Fruit fly (Drosophila melanogaster) whole organism, embryonic: ENCODE results near the gene trem.

Experiments
- Ada2b ChIP-seq: fragments of 200-800 bp; sonication (Bioruptor generic); IDR thresholded peaks from 2 replicates; pipeline ENCODE4 v1.3.6; 2022; ENCODE audit warnings: missing biosample characterization, missing genetic modification characterization
- Awh ChIP-seq: fragments of 200-800 bp; sonication (Bioruptor generic); IDR thresholded peaks from 2 replicates; pipeline ENCODE4, ENCODE4 v1.3.6; 2022; ENCODE audit warnings: missing biosample characterization, missing genetic modification characterization
- CG1024 ChIP-seq: fragments of 200-800 bp; sonication (Bioruptor generic); IDR thresholded peaks from 2 replicates; pipeline ENCODE4 v1.3.6; 2022; ENCODE audit warnings: missing biosample characterization, missing genetic modification characterization
- CG10321 ChIP-seq: fragments of 200-800 bp; sonication (Bioruptor generic); IDR thresholded peaks from 2 replicates; pipeline ENCODE4 v1.3.6; 2022; ENCODE audit warnings: missing biosample characterization, missing genetic modification characterization
- CG10366 ChIP-seq: fragments of 200-800 bp; sonication (Bioruptor generic); IDR thresholded peaks from 2 replicates; pipeline ENCODE4 v1.3.6; 2022; ENCODE audit warnings: missing biosample characterization, missing genetic modification characterization
- CG11398 ChIP-seq: fragments of 200-800 bp; sonication (Bioruptor generic); optimal IDR thresholded peaks from 2 replicates; lab custom pipeline; 2016; ENCODE audit warnings: missing biosample characterization, missing genetic modification characterization
- CG11504 ChIP-seq: fragments of 200-800 bp; sonication (Bioruptor generic); optimal IDR thresholded peaks from 3 replicates; lab custom pipeline; 2019; ENCODE audit warnings: missing biosample characterization, mild to moderate bottlenecking, missing genetic modification characterization, moderate library complexity
- CG12769 ChIP-seq: fragments of 200-800 bp; sonication (Bioruptor generic); optimal IDR thresholded peaks from 2 replicates; lab custom pipeline; 2019; ENCODE audit warnings: missing biosample characterization, mild to moderate bottlenecking, missing genetic modification characterization, moderate library complexity
- CG17361 ChIP-seq: fragments of 200-800 bp; sonication (Bioruptor generic); IDR thresholded peaks from 3 replicates; pipeline ENCODE4 v1.3.6; 2022; ENCODE audit warnings: missing biosample characterization, missing genetic modification characterization
- CG17829 ChIP-seq: fragments of 200-800 bp; optimal IDR thresholded peaks from 2 replicates; lab custom pipeline; 2019; ENCODE audit warnings: missing biosample characterization, mild to moderate bottlenecking, missing genetic modification characterization, moderate library complexity
- CG18599 ChIP-seq: fragments of 200-800 bp; sonication (Bioruptor generic); optimal IDR thresholded peaks from 3 replicates; lab custom pipeline; 2017; ENCODE audit warnings: missing biosample characterization, missing genetic modification characterization, mild to moderate bottlenecking, moderate library complexity, missing genetic modification reagents
- CG2889 ChIP-seq: fragments of 200-800 bp; sonication (Bioruptor generic); IDR thresholded peaks from 3 replicates; pipeline ENCODE4 v1.3.6; 2022; ENCODE audit warnings: missing biosample characterization, missing genetic modification characterization
- CG3281 ChIP-seq: fragments of 200-800 bp; sonication (Bioruptor generic); optimal IDR thresholded peaks from 3 replicates; lab custom pipeline; 2017; ENCODE audit warnings: missing biosample characterization, mild to moderate bottlenecking, missing genetic modification characterization
- CG34376 ChIP-seq: fragments of 200-800 bp; sonication (Bioruptor generic); optimal IDR thresholded peaks from 2 replicates; lab custom pipeline; 2018; ENCODE audit warnings: missing biosample characterization, mild to moderate bottlenecking, missing genetic modification characterization
- CG4730 ChIP-seq: fragments of 200-800 bp; sonication (Bioruptor generic); IDR thresholded peaks from 2 replicates; pipeline ENCODE4 v1.3.6; 2022; ENCODE audit warnings: missing biosample characterization, missing genetic modification characterization
- CG6272 ChIP-seq: fragments of 200-800 bp; sonication (Bioruptor generic); IDR thresholded peaks from 2 replicates; pipeline ENCODE4 v1.3.6; 2022; ENCODE audit warnings: missing biosample characterization, missing genetic modification characterization
- CG6791 ChIP-seq: fragments of 200-800 bp; sonication (Bioruptor generic); IDR thresholded peaks from 3 replicates; pipeline ENCODE4 v1.3.6; 2022; ENCODE audit warnings: missing biosample characterization, missing genetic modification characterization; ENCODE audit not compliant: partially characterized antibody
- CG8944 ChIP-seq: fragments of 200-800 bp; sonication (Bioruptor generic); optimal IDR thresholded peaks from 3 replicates; lab custom pipeline; 2016; ENCODE audit warnings: missing biosample characterization, missing genetic modification characterization
- CG9876 ChIP-seq: fragments of 200-800 bp; sonication (Bioruptor generic); optimal IDR thresholded peaks from 2 replicates; lab custom pipeline; 2016; ENCODE audit warnings: missing biosample characterization, missing genetic modification characterization
- D19A ChIP-seq: fragments of 200-800 bp; optimal IDR thresholded peaks from 3 replicates; lab custom pipeline; 2019; ENCODE audit warnings: missing biosample characterization, mild to moderate bottlenecking, missing genetic modification characterization, moderate library complexity
- Dbx ChIP-seq: fragments of 200-800 bp; sonication (Bioruptor generic); IDR thresholded peaks from 3 replicates; pipeline ENCODE4 v1.3.6; 2022; ENCODE audit warnings: missing biosample characterization, missing genetic modification characterization
- Dip3 ChIP-seq: fragments of 200-800 bp; sonication (Bioruptor generic); optimal IDR thresholded peaks from 3 replicates; lab custom pipeline; 2016; ENCODE audit warnings: missing biosample characterization, missing genetic modification characterization
- Elba2 ChIP-seq: fragments of 200-800 bp; sonication (Bioruptor generic); optimal IDR thresholded peaks from 3 replicates; lab custom pipeline; 2016; ENCODE audit warnings: missing biosample characterization, missing genetic modification characterization
- Hand ChIP-seq: fragments of 200-800 bp; sonication (Bioruptor generic); optimal IDR thresholded peaks from 2 replicates; lab custom pipeline; 2017; ENCODE audit warnings: mild to moderate bottlenecking, missing biosample characterization, missing genetic modification reagents, missing genetic modification characterization
- Hr78 ChIP-seq, 2 experiments: fragments of 200-800 bp in 1 of 2; fragments of >200 bp in 1 of 2; sonication (Bioruptor generic) in 1 of 2; optimal IDR thresholded peaks; 2 replicates each; lab custom pipeline; 2017 to 2019; ENCODE audit warnings: missing biosample characterization in 2 of 2, missing genetic modification characterization in 2 of 2, mild to moderate bottlenecking in 1 of 2, moderate library complexity in 1 of 2
- Kr ChIP-seq: fragments of 200-800 bp; sonication (Bioruptor generic); optimal IDR thresholded peaks from 2 replicates; lab custom pipeline; 2017; ENCODE audit warnings: missing biosample characterization, mild to moderate bottlenecking, missing genetic modification characterization
- Mes4 ChIP-seq: fragments of 200-800 bp; sonication (Bioruptor generic); optimal IDR thresholded peaks from 2 replicates; lab custom pipeline; 2016; ENCODE audit warnings: missing biosample characterization, missing genetic modification characterization
- Side ChIP-seq: fragments of 200-800 bp; sonication (Bioruptor generic); optimal IDR thresholded peaks from 2 replicates; lab custom pipeline; 2016; ENCODE audit warnings: missing biosample characterization, missing genetic modification characterization
- Vsx1 ChIP-seq: fragments of 200-800 bp; sonication (Bioruptor generic); optimal IDR thresholded peaks from 2 replicates; lab custom pipeline; 2017; ENCODE audit warnings: missing biosample characterization, mild to moderate bottlenecking, missing genetic modification characterization, missing genetic modification reagents
- abd-A ChIP-seq: fragments of 200-800 bp; sonication (Bioruptor generic); optimal IDR thresholded peaks from 3 replicates; lab custom pipeline; 2019; ENCODE audit warnings: missing biosample characterization, mild to moderate bottlenecking, missing genetic modification characterization, moderate library complexity
- chinmo ChIP-seq: fragments of 200-800 bp; sonication (Bioruptor generic); IDR thresholded peaks from 4 replicates; pipeline ENCODE4 v1.3.6; 2022; ENCODE audit warnings: missing biosample characterization, missing genetic modification characterization; ENCODE audit not compliant: partially characterized antibody
- da ChIP-seq: fragments of 200-800 bp; sonication (Bioruptor generic); optimal IDR thresholded peaks from 2 replicates; lab custom pipeline; 2016; ENCODE audit warnings: missing biosample characterization, missing genetic modification characterization
- exex ChIP-seq: fragments of 200-800 bp; sonication (Bioruptor generic); optimal IDR thresholded peaks from 4 replicates; lab custom pipeline; 2018; ENCODE audit warnings: missing biosample characterization, mild to moderate bottlenecking, missing genetic modification characterization, moderate library complexity
- fd64A ChIP-seq: fragments of 200-800 bp; sonication (Bioruptor generic); optimal IDR thresholded peaks from 3 replicates; lab custom pipeline; 2018; ENCODE audit warnings: missing biosample characterization, mild to moderate bottlenecking, missing genetic modification characterization
- gem ChIP-seq: fragments of 200-800 bp; sonication (Bioruptor generic); optimal IDR thresholded peaks from 2 replicates; lab custom pipeline; 2019; ENCODE audit warnings: missing biosample characterization, mild to moderate bottlenecking, missing genetic modification characterization, moderate library complexity
- grn ChIP-seq: fragments of 200-800 bp; sonication (Bioruptor generic); optimal IDR thresholded peaks from 3 replicates; lab custom pipeline; 2017; ENCODE audit warnings: missing biosample characterization, missing genetic modification characterization
- hbn ChIP-seq: fragments of 200-800 bp; sonication (Bioruptor generic); IDR thresholded peaks from 2 replicates; pipeline ENCODE4 v1.3.6; 2022; ENCODE audit warnings: missing biosample characterization, missing genetic modification characterization; ENCODE audit not compliant: partially characterized antibody
- kah ChIP-seq: fragments of 200-800 bp; sonication (Bioruptor generic); optimal IDR thresholded peaks from 2 replicates; lab custom pipeline; 2018; ENCODE audit warnings: missing biosample characterization, mild to moderate bottlenecking, missing genetic modification characterization
- kay ChIP-seq: fragments of 200-800 bp; sonication (Bioruptor generic); optimal IDR thresholded peaks from 2 replicates; lab custom pipeline; 2016; ENCODE audit warnings: missing biosample characterization, missing genetic modification characterization
- lbe ChIP-seq: fragments of 200-800 bp; sonication (Bioruptor generic); optimal IDR thresholded peaks from 2 replicates; lab custom pipeline; 2016; ENCODE audit warnings: missing biosample characterization, mild to moderate bottlenecking, missing genetic modification characterization
- lilli ChIP-seq: fragments of 200-800 bp; sonication (Bioruptor generic); optimal IDR thresholded peaks from 3 replicates; lab custom pipeline; 2016; ENCODE audit warnings: missing biosample characterization, missing genetic modification characterization
- luna ChIP-seq: fragments of 200-800 bp; sonication (Bioruptor generic); optimal IDR thresholded peaks from 2 replicates; lab custom pipeline; 2016; ENCODE audit warnings: missing biosample characterization, missing genetic modification characterization
- mld ChIP-seq: fragments of 200-800 bp; sonication (Bioruptor generic); IDR thresholded peaks from 3 replicates; pipeline ENCODE4 v1.3.6; 2022; ENCODE audit warnings: missing biosample characterization, missing genetic modification characterization; ENCODE audit not compliant: partially characterized antibody
- nerfin-2 ChIP-seq: fragments of 200-800 bp; sonication (Bioruptor generic); IDR thresholded peaks from 2 replicates; pipeline ENCODE4 v1.3.6; 2022; ENCODE audit warnings: missing biosample characterization, missing genetic modification characterization; ENCODE audit not compliant: partially characterized antibody
- psq ChIP-seq: fragments of 200-800 bp; sonication (Bioruptor generic); optimal IDR thresholded peaks from 2 replicates; lab custom pipeline; 2017; ENCODE audit warnings: missing biosample characterization, missing genetic modification characterization
- sug ChIP-seq: fragments of 200-800 bp; optimal IDR thresholded peaks from 2 replicates; lab custom pipeline; 2019; ENCODE audit warnings: missing biosample characterization, mild to moderate bottlenecking, missing genetic modification characterization, moderate library complexity
- tin ChIP-seq: fragments of 200-800 bp; sonication (Bioruptor generic); optimal IDR thresholded peaks from 3 replicates; lab custom pipeline; 2016; ENCODE audit warnings: missing biosample characterization, missing genetic modification characterization
- tll ChIP-seq, 2 experiments: fragments of 200-800 bp in 1 of 2; fragments of >200 bp in 1 of 2; sonication (Bioruptor generic) in 1 of 2; optimal IDR thresholded peaks; 2 replicates each; lab custom pipeline; 2017 to 2019; ENCODE audit warnings: missing biosample characterization in 2 of 2, missing genetic modification characterization in 2 of 2, mild to moderate bottlenecking in 1 of 2, moderate library complexity in 1 of 2
- toy ChIP-seq: fragments of 200-800 bp; sonication (Bioruptor generic); IDR thresholded peaks from 2 replicates; pipeline ENCODE4 v1.3.6; 2022; ENCODE audit warnings: missing biosample characterization, missing genetic modification characterization
- vnd ChIP-seq: fragments of 200-800 bp; sonication (Bioruptor generic); IDR thresholded peaks from 3 replicates; pipeline ENCODE4 v1.3.6; 2022; ENCODE audit warnings: missing biosample characterization, missing genetic modification characterization; ENCODE audit not compliant: partially characterized antibody
- yki ChIP-seq: fragments of >200 bp; optimal IDR thresholded peaks from 3 replicates; lab custom pipeline; 2018

Gene trem

DNA sequence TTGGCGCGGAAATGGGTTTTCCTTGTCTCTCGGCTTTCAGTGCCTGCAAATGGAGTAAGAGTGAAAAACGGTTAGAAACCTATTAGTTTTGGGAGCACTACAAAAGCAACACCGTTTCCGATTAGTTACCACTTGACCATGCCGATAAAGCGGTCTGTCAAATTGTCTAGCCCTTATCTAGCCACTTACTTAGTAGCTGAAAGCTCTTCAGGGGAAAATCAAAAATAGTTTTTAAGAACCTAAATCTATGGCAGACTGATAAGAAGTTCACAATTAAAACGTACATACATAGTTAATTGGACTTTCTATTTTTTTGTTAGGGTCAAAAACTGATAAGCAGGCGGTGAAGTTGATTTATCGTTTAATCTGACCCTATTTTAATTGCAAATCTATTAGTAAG, 24.5 kb downstream of the trem start (continued):
- TF ChIP-seq tll (GFP tag; optimal IDR thresholded peaks at IDR 0.05; lab: Kevin White, UChicago) (no peak), yki (lab: Kevin White, UChicago) (no peak), exex (tag; lab: Kevin White, UChicago) (peak; percentile 98), hbn (GFP tag; lab: Robert Waterston, UW) (no peak), CG34376 (peak; percentile 35), toy (GFP tag; lab: Robert Waterston, UW) (no peak), Hr78 (GFP tag; optimal IDR thresholded peaks at IDR 0.05; lab: Kevin White, UChicago) (peak in 1 of 2 experiments; percentile 65), Dip3 (GFP tag; lab: Kevin White, UChicago) (no peak), CG12769 (peak; percentile 23), Awh (GFP tag; lab: Robert Waterston, UW) (no peak), tin (no peak), Dbx (GFP tag; lab: Robert Waterston, UW) (no peak), psq (GFP tag; lab: Kevin White, UChicago) (no peak), nerfin-2 (GFP tag; lab: Robert Waterston, UW) (no peak), Elba2 (GFP tag; lab: Kevin White, UChicago) (no peak), CG10366 (GFP tag; lab: Robert Waterston, UW) (no peak), CG6272 (GFP tag; lab: Robert Waterston, UW) (no peak), Side (GFP tag; lab: Kevin White, UChicago) (no peak), Kr (GFP tag; lab: Kevin White, UChicago) (no peak), CG8944 (GFP tag; lab: Kevin White, UChicago) (no peak), abd-A (no peak), CG11504 (tag; lab: Kevin White, UChicago) (no peak), Hand (GFP tag; lab: Kevin White, UChicago) (no peak), CG10321 (GFP tag; lab: Robert Waterston, UW) (no peak), sug (peak; percentile 82), da (no peak), CG18599 (no peak), CG2889 (no peak), CG9876 (GFP tag; lab: Kevin White, UChicago) (no peak), fd64A (GFP tag; lab: Kevin White, UChicago) (no peak), CG17829 (no peak), CG11398 (GFP tag; lab: Kevin White, UChicago) (no peak), Ada2b (GFP tag; lab: Robert Waterston, UW) (no peak), gem (tag; lab: Kevin White, UChicago) (no peak), chinmo (0 out of 4 replicates have a peak, but pooled peaks have one; percentile 31), kah (no peak), luna (GFP tag; lab: Kevin White, UChicago) (no peak), mld (no peak), CG1024 (GFP tag; lab: Robert Waterston, UW) (no peak), lilli (no peak), CG17361 (no peak), kay (no peak), D19A (tag; lab: Kevin White, UChicago) (no peak), grn (GFP tag; lab: Kevin White, UChicago) (peak; percentile 74), Vsx1 (GFP tag; lab: Kevin White, UChicago) (peak; percentile 67), vnd (GFP tag; lab: Robert Waterston, UW) (peak; percentile 41; the same call in 1 of the 3 replicates), Mes4 (GFP tag; lab: Kevin White, UChicago) (no peak), CG4730 (GFP tag; lab: Robert Waterston, UW) (no peak), CG3281 (no peak), lbe (GFP tag; lab: Kevin White, UChicago) (no peak), CG6791 (GFP tag; lab: Robert Waterston, UW) (no peak)
